Worm (Caenorhabditis elegans) whole organism, midembryonic: ENCODE results near the gene gcn-1.

Source experiments
- T22C8.4 ChIP-seq: fragments of 200-800 bp; sonication (Bioruptor generic); IDR thresholded peaks from 2 replicates; pipeline ENCODE4 v1.3.6; 2022; ENCODE audit warnings: missing genetic modification characterization, missing compliant biosample characterization
- cog-1 ChIP-seq: sonication (generic microtip); optimal IDR thresholded peaks from 2 replicates; lab custom pipeline; 2016; ENCODE audit warnings: missing genetic modification characterization, missing compliant biosample characterization
- flt-1 ChIP-seq: fragments of 200-800 bp; sonication (Bioruptor generic); IDR thresholded peaks from 2 replicates; pipeline ENCODE4 v1.3.6; 2022; ENCODE audit warnings: missing genetic modification characterization, missing compliant biosample characterization
- klf-2 ChIP-seq: fragments of 200-800 bp; sonication (Bioruptor generic); conservative IDR thresholded peaks from 2 replicates; pipeline ENCODE4 v1.3.6; 2022; ENCODE audit warnings: missing genetic modification reagents, missing genetic modification characterization, missing compliant biosample characterization
- med-1 ChIP-seq: sonication (generic microtip); optimal IDR thresholded peaks from 2 replicates; lab custom pipeline; 2017; ENCODE audit warnings: missing genetic modification characterization, mild to moderate bottlenecking, missing compliant biosample characterization, antibody characterized with exemption, missing genetic modification reagents; ENCODE audit not compliant: insufficient read depth
- ref-1 ChIP-seq: fragments of 200-800 bp; sonication (Bioruptor generic); conservative IDR thresholded peaks from 2 replicates; pipeline ENCODE4 v1.3.6; 2022; ENCODE audit warnings: missing genetic modification reagents, missing genetic modification characterization, missing compliant biosample characterization
- tab-1 ChIP-seq: fragments of 200-800 bp; sonication (Bioruptor generic); IDR thresholded peaks from 2 replicates; pipeline ENCODE4 v1.3.6; 2022; ENCODE audit warnings: missing genetic modification characterization, missing compliant biosample characterization
- ztf-23 ChIP-seq: fragments of 200-800 bp; sonication (Bioruptor generic); IDR thresholded peaks from 2 replicates; pipeline ENCODE4 v1.3.6; 2022; ENCODE audit warnings: missing genetic modification reagents, missing genetic modification characterization, missing compliant biosample characterization
- ztf-29 ChIP-seq: fragments of 200-800 bp; sonication (Bioruptor generic); IDR thresholded peaks from 2 replicates; pipeline ENCODE4 v1.3.6; 2022; ENCODE audit warnings: missing genetic modification reagents, missing genetic modification characterization, missing compliant biosample characterization

- TF ChIP-seq flt-1 (GFP tag; lab: Robert Waterston, UW): no peak
- no peak for TF ChIP-seq ref-1
- no peak for TF ChIP-seq ztf-29 (GFP tag; lab: Robert Waterston, UW)
- TF ChIP-seq med-1 (GFP tag; lab: Kevin White, UChicago): no peak
- TF ChIP-seq klf-2: no peak
- TF ChIP-seq tab-1 (GFP tag; lab: Robert Waterston, UW): no peak
- TF ChIP-seq cog-1 (tag; lab: Kevin White, UChicago): no peak
- no peak for TF ChIP-seq ztf-23 (GFP tag; lab: Robert Waterston, UW)
- no peak for TF ChIP-seq T22C8.4 (GFP tag; lab: Robert Waterston, UW)
Measured at ce11 chrIII:2211120-2211519, 59.4 kb downstream of the gcn-1 start, which contains the start of gene C39B5.14.
